Worm (Caenorhabditis elegans) whole organism, L4/young adult: ENCODE data around the gene F28A10.1.
"Not testable (repeated sequence)": the region's sequence is repeated elsewhere in the genome, so short reads cannot be mapped to it uniquely, and the experiment has no call there.

Source experiments
- W03F9.2 ChIP-seq: fragments of 150-350 bp; optimal IDR thresholded peaks from 2 replicates; lab custom pipeline; 2014; ENCODE audit warnings: missing biosample characterization, missing genetic modification characterization
- dao-5 ChIP-seq: sonication (generic microtip); optimal IDR thresholded peaks from 2 replicates; lab custom pipeline; 2016; ENCODE audit warnings: missing genotype, missing genetic modification characterization, moderate library complexity, missing compliant biosample characterization
- him-1 ChIP-seq: sonication (generic microtip); optimal IDR thresholded peaks from 2 replicates; lab custom pipeline; 2016; ENCODE audit warnings: missing genotype, missing genetic modification reagents, missing genetic modification characterization, missing compliant biosample characterization

The F28A10.1 gene

ce11 chrII:821514-821913 lies 4.1 kb upstream of the F28A10.1 start, which contains the start of gene F46F5.8:
F46F5.8 (minus strand) TSS chrII:821614.
- TF ChIP-seq him-1 (tag; lab: Kevin White, UChicago) = no peak
- TF ChIP-seq dao-5 (tag; lab: Kevin White, UChicago) = no peak
- TF ChIP-seq W03F9.2 (tag; lab: Kevin White, UChicago) = no peak

ce11 chrII:822730-823129 lies 2.9 kb upstream of the F28A10.1 start, which contains the start of gene msrp-4:
msrp-4 (minus strand) TSS chrII:822830.
- not testable (repeated sequence) for TF ChIP-seq dao-5, W03F9.2, him-1 (tag; lab: Kevin White, UChicago)

- TF ChIP-seq W03F9.2 (tag; lab: Kevin White, UChicago) (no peak), dao-5 (tag; lab: Kevin White, UChicago) (no peak), him-1 (tag; lab: Kevin White, UChicago) (no peak)
Measured at ce11 chrII:823529-823928, 2.1 kb upstream of the F28A10.1 start, which contains the start of gene F46F5.10. F46F5.10 (plus strand) TSS chrII:823829.

DNA sequence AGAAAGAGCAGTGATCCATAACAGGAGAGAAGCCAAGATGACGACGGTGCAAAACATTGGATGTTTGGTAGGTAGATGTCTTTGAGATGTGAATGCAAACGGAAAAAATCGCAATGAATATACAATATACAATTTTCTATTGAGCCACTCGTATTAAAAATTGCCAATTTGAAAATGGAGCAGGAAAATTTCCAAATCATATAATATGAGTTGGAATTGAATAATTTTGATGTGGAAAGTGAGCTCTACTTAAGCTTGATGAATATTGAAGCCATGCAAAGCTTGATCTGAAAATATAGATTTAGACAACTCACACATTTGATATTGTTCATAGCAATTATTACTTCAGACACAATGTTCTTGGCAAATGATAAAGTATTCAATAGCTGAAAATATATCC lies 12.8 kb downstream of the F28A10.1 start, which contains the start of gene F28A10.8:
Gene F28A10.8 (minus strand): TSS at position 101 of the 400 bp plus-strand sequence.
- TF ChIP-seq dao-5 (tag; lab: Kevin White, UChicago) (no peak), him-1 (tag; lab: Kevin White, UChicago) (no peak), W03F9.2 (tag; lab: Kevin White, UChicago) (no peak)

- TF ChIP-seq him-1 (tag; lab: Kevin White, UChicago) (no peak), dao-5 (tag; lab: Kevin White, UChicago) (no peak), W03F9.2 (tag; lab: Kevin White, UChicago) (no peak)
Measured at ce11 chrII:840131-840530, 14.5 kb downstream of the F28A10.1 start, which contains the start of gene clc-33. clc-33 (plus strand) TSS chrII:840431.

DNA sequence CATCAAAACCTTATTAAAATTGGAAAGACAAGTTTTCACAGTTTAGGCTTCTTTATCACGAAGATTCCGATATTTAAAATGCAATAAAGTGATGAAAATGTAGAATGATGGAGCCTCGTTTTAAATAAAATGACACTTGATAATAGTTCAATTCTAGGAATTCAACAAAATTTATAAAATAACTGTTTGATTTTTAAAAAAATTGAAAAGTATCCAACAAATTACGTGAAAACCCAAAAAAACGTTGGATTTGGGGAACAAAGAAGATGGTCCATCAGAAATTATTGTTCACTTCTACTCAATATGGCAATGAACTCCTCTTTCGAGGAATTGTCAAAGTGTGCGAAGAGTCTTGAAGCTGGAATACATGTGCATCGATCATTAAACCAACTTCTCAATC lies 18.4 kb downstream of the F28A10.1 start, which contains the start of gene F28A10.4:
Gene F28A10.4 (plus strand): TSS at position 301 of the 400 bp plus-strand sequence.
- no peak for TF ChIP-seq dao-5 (tag; lab: Kevin White, UChicago)
- TF ChIP-seq him-1 (tag; lab: Kevin White, UChicago) = no peak
- TF ChIP-seq W03F9.2 (tag; lab: Kevin White, UChicago) = no peak

DNA sequence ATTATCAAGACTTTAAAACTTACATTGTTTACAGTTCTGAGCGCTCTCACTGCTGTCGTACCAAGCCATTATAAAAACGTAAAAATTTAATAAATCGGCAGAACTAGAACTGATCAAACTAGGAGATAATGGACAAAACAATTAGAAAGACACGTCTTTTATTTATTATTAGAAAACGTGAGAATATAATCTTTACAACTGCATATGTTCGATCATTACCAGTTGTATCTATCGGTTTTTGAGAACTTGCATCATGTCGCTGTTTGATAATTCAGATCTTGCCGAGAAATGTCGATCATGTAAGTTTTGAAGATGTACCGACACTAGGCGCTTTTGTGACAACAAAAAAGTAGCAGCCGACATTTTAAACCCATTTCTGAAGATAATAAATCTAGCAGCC lies 20.0 kb downstream of the F28A10.1 start, which contains the start of gene F28A10.7:
Gene F28A10.7 (minus strand): TSS at position 101 of the 400 bp plus-strand sequence.
- TF ChIP-seq dao-5 (tag; lab: Kevin White, UChicago) (no peak), W03F9.2 (tag; lab: Kevin White, UChicago) (no peak), him-1 (tag; lab: Kevin White, UChicago) (no peak)

DNA sequence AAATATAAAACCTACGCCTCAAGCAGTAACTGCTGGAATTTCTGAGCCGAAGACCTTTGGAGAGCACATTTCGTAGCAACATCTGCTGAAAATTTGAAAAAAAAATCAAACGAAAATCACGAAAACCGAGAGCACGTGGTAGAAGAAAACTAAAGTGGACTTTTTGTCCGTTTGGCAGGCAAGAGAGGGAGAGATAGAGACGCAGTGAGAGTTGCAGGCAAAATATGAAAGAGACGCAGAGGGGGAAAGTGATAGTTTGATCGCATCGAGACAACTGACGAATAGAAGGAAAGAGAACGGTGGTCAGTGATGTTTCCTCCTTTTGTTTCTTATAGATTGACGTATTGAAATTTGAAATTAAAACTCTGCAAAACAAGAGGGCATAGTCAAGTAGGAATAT lies 22.9 kb downstream of the F28A10.1 start, which contains the start of the genes acdh-9 and F28A10.13:
Gene acdh-9 (minus strand): TSS at position 85 of the 400 bp plus-strand sequence.
Gene F28A10.13 (plus strand): TSS at position 294 of the 400 bp plus-strand sequence.
- no peak for TF ChIP-seq him-1 (tag; lab: Kevin White, UChicago)
- TF ChIP-seq W03F9.2 (tag; lab: Kevin White, UChicago) = no peak
- no peak for TF ChIP-seq dao-5 (tag; lab: Kevin White, UChicago)

DNA sequence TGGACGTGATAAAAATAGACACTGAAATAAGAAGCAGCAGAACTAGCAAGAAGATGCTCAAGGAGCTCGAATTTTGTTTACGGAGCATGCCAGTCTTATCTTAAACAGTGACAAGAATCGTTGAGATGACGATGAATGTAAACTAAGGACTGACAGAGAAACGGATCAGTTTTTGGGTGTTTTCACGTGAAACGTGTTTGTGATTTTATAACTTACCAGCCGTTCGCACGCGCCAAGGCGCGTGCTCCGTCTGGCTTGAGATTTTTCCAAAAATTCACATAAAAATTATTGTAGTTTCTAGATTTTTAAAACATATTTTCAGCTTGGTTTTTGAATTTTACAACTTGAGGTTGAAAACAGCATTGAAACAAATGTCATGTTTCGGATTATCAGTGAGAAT lies 24.9 kb downstream of the F28A10.1 start, which contains the start of gene F28A10.5:
Gene F28A10.5 (minus strand): TSS at position 101 of the 400 bp plus-strand sequence.
- TF ChIP-seq dao-5, him-1, W03F9.2 (tag; lab: Kevin White, UChicago): not testable (repeated sequence)

DNA sequence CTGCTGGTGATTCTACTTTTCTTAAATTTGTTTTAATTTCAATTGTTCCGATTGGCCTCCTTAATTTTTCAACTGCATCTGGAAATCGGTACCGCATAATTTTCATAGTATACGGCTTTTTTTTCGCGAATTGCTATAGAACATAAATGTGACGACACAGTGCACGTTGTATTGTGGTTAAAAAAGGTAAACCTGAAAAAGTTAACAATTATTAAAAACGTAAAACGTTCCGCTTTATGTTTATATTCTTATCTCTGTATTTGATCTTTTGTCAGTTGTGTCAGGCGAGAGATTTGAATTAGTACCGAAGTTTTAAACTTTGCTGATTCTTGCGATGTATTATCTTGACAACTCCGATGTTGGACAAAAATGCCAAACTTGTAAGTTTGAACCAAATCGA lies 35.9 kb downstream of the F28A10.1 start, which contains the start of gene Y46B2A.4:
Gene Y46B2A.4 (plus strand): TSS at position 301 of the 400 bp plus-strand sequence.
- TF ChIP-seq dao-5 (tag; lab: Kevin White, UChicago) (no peak), him-1 (tag; lab: Kevin White, UChicago) (no peak), W03F9.2 (tag; lab: Kevin White, UChicago) (no peak)

- no peak for TF ChIP-seq him-1 (tag; lab: Kevin White, UChicago)
- TF ChIP-seq dao-5 (tag; lab: Kevin White, UChicago) = no peak
- TF ChIP-seq W03F9.2 (tag; lab: Kevin White, UChicago) = no peak
Measured at ce11 chrII:866801-867200, 41.2 kb downstream of the F28A10.1 start, which contains the start of gene Y46B2A.3. Y46B2A.3 (minus strand) TSS chrII:866901.

DNA sequence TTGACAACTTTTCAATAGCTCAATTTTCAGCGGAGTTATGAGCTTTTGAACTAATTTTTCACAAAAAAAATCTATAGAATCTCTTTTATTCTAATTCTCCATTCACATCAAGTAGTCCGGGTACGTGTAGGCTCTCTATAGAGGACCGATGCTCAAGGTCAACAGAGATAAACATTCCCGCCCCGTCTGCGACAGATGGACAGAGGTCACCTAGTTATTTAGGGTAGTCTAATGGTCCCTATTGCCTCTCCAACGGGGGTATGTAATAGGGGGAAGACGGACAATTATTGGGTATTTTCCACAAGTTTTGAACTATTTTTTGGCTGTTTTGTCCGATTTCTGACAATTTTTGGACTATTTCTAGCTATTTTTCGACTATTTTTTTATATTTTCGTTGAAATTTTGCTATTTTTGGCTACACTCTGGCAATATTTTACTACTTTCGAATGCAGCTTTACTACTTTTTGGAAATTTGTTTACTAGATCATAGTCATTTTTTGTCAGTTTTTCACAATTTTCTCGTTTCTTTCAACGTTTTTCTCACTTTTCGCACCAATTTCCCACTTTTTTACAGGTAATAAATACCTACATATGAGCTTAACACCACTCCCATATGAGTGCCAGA lies 42.7 kb downstream of the F28A10.1 start, which contains the start of gene fbxc-51:
Gene fbxc-51 (plus strand): TSS at position 575 of the 625 bp plus-strand sequence.
- TF ChIP-seq W03F9.2 (tag; lab: Kevin White, UChicago) = no peak
- TF ChIP-seq him-1 (tag; lab: Kevin White, UChicago) = no peak
- no peak for TF ChIP-seq dao-5 (tag; lab: Kevin White, UChicago)

DNA sequence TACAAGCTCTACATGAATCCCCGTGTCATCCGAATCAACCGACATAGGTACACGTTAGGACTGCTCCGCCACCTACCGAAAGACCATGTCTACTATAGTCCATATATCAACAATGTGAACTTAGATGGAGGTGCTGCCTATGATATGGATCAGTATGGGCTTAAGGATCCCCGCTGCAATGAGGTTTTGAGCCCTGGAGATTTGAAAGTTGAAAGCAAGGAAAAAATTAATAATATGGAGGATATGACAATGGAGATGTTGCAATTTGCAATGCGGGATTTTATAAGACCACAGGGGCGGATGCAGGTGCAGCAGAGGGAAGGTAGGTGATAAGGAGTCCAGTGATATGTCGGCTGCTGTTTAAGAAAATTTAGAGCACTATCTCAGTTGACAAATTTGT lies 43.7 kb downstream of the F28A10.1 start:
- TF ChIP-seq him-1 (tag; lab: Kevin White, UChicago) = no peak
- no peak for TF ChIP-seq W03F9.2 (tag; lab: Kevin White, UChicago)
- no peak for TF ChIP-seq dao-5 (tag; lab: Kevin White, UChicago)
